Fruit fly (Drosophila melanogaster) whole organism, wandering third instar larva: ENCODE data around the gene CG33177.

Experiments used
- CG32264 ChIP-seq: fragments of 200-800 bp; sonication (Bioruptor generic); optimal IDR thresholded peaks from 2 replicates; lab custom pipeline; 2016; ENCODE audit warnings: missing biosample characterization, missing genetic modification characterization
- CG9705 ChIP-seq: fragments of 200-800 bp; sonication (Bioruptor generic); optimal IDR thresholded peaks from 2 replicates; lab custom pipeline; 2018; ENCODE audit warnings: missing biosample characterization, mild to moderate bottlenecking, missing genetic modification characterization
- Dfd ChIP-seq: fragments of >200 bp; optimal IDR thresholded peaks from 2 replicates; lab custom pipeline; 2017; ENCODE audit warnings: missing biosample characterization, missing genetic modification characterization
- Dif ChIP-seq: fragments of 200-275, 200-300 bp; sonication (Bioruptor generic); optimal IDR thresholded peaks from 2 replicates; lab custom pipeline; 2018; ENCODE audit warnings: missing biosample characterization, missing genetic modification characterization; ENCODE audit not compliant: partially characterized antibody
- GATAd ChIP-seq: sonication (Bioruptor generic); optimal IDR thresholded peaks from 2 replicates; lab custom pipeline; 2016; ENCODE audit warnings: missing biosample characterization, missing genetic modification characterization
- HLH106 ChIP-seq: fragments of 200-800 bp; optimal IDR thresholded peaks from 3 replicates; lab custom pipeline; 2019; ENCODE audit warnings: missing biosample characterization, mild to moderate bottlenecking, missing genetic modification characterization, moderate library complexity
- Hnf4 ChIP-seq: fragments of 200-800 bp; sonication (Bioruptor generic); optimal IDR thresholded peaks from 2 replicates; lab custom pipeline; 2016; ENCODE audit warnings: missing biosample characterization, mild to moderate bottlenecking, missing genetic modification characterization
- Hr78 ChIP-seq: fragments of >200 bp; optimal IDR thresholded peaks from 2 replicates; lab custom pipeline; 2017; ENCODE audit warnings: missing biosample characterization, missing genetic modification characterization
- Hr83 ChIP-seq: fragments of 200-300 bp; sonication (Bioruptor generic); optimal IDR thresholded peaks from 2 replicates; lab custom pipeline; 2016; ENCODE audit warnings: missing biosample characterization, mild to moderate bottlenecking, missing genetic modification characterization, moderate library complexity; ENCODE audit not compliant: poor library complexity, severe bottlenecking
- Jra ChIP-seq: sonication (Bioruptor generic); optimal IDR thresholded peaks from 2 replicates; lab custom pipeline; 2016; ENCODE audit warnings: missing biosample characterization, missing genetic modification characterization
- Myc ChIP-seq: fragments of >200 bp; optimal IDR thresholded peaks from 2 replicates; lab custom pipeline; 2017
- N ChIP-seq: fragments of >200 bp; optimal IDR thresholded peaks from 2 replicates; lab custom pipeline; 2018; ENCODE audit warnings: missing biosample characterization, missing external identifiers, missing genetic modification characterization
- OdsH ChIP-seq: fragments of 200-800 bp; sonication (Bioruptor generic); optimal IDR thresholded peaks from 2 replicates; lab custom pipeline; 2016; ENCODE audit warnings: missing biosample characterization, mild to moderate bottlenecking, missing genetic modification characterization
- Rel ChIP-seq, 2 experiments: fragments of 200-800 bp; sonication (Bioruptor generic) in 1 of 2; optimal IDR thresholded peaks; 2 replicates in 1 of 2; 3 replicates in 1 of 2; lab custom pipeline; 2016 to 2019; ENCODE audit warnings: mild to moderate bottlenecking in 2 of 2, missing biosample characterization in 2 of 2, missing genetic modification characterization in 2 of 2, moderate library complexity in 1 of 2
- Sp1 ChIP-seq: fragments of 200-800 bp; sonication (Bioruptor generic); optimal IDR thresholded peaks from 3 replicates; lab custom pipeline; 2019; ENCODE audit warnings: missing biosample characterization, mild to moderate bottlenecking, missing genetic modification characterization, moderate library complexity
- Vsx2 ChIP-seq: fragments of 200-300, 225-300 bp; sonication (Bioruptor generic); optimal IDR thresholded peaks from 2 replicates; lab custom pipeline; 2018; ENCODE audit warnings: missing biosample characterization, missing genetic modification characterization; ENCODE audit not compliant: partially characterized antibody
- br ChIP-seq: fragments of 200-800 bp; sonication (Bioruptor generic); optimal IDR thresholded peaks from 2 replicates; lab custom pipeline; 2016; ENCODE audit warnings: missing biosample characterization, missing genetic modification characterization
- brk ChIP-seq: fragments of 200-800 bp; sonication (Bioruptor generic); optimal IDR thresholded peaks from 2 replicates; lab custom pipeline; 2016; ENCODE audit warnings: missing biosample characterization, mild to moderate bottlenecking, missing genetic modification characterization
- dl ChIP-seq, 2 experiments: fragments of 175-275, 200-275 bp in 1 of 2; fragments of 200-275 bp in 1 of 2; sonication (Bioruptor generic); optimal IDR thresholded peaks; lab custom pipeline; 2018; ENCODE audit warnings: mild to moderate bottlenecking in 2 of 2, missing biosample characterization in 2 of 2, missing genetic modification characterization in 2 of 2, moderate library complexity in 2 of 2; ENCODE audit not compliant: partially characterized antibody in 2 of 2, insufficient read depth in 1 of 2
- dmrt93B ChIP-seq: fragments of 200-800 bp; sonication (Bioruptor generic); optimal IDR thresholded peaks from 2 replicates; lab custom pipeline; 2018; ENCODE audit warnings: missing biosample characterization, mild to moderate bottlenecking, missing genetic modification characterization
- dsf ChIP-seq: sonication (Bioruptor generic); optimal IDR thresholded peaks from 2 replicates; lab custom pipeline; 2016; ENCODE audit warnings: missing biosample characterization, missing genetic modification characterization, borderline replicate concordance
- ey ChIP-seq: fragments of 200-800 bp; sonication (Bioruptor generic); optimal IDR thresholded peaks from 2 replicates; lab custom pipeline; 2016; ENCODE audit warnings: missing biosample characterization, missing genetic modification characterization
- foxo ChIP-seq, 2 experiments: fragments of 200-800 bp; sonication (Bioruptor generic); optimal IDR thresholded peaks; 2 replicates in 1 of 2; 3 replicates in 1 of 2; lab custom pipeline; 2016 to 2017; ENCODE audit warnings: missing biosample characterization in 2 of 2, missing genetic modification characterization in 2 of 2
- fru ChIP-seq: fragments of 200-800 bp; sonication (Bioruptor generic); optimal IDR thresholded peaks from 3 replicates; lab custom pipeline; 2016; ENCODE audit warnings: missing biosample characterization, mild to moderate bottlenecking, missing genetic modification characterization
- h ChIP-seq: fragments of 200-800 bp; sonication (Bioruptor generic); optimal IDR thresholded peaks from 3 replicates; lab custom pipeline; 2016; ENCODE audit warnings: missing biosample characterization, mild to moderate bottlenecking, missing genetic modification characterization
- jim ChIP-seq: fragments of 175-275, 200-325 bp; sonication (Bioruptor generic); optimal IDR thresholded peaks from 2 replicates; lab custom pipeline; 2016; ENCODE audit warnings: missing biosample characterization, mild to moderate bottlenecking, missing genetic modification characterization
- pan ChIP-seq: fragments of >200 bp; optimal IDR thresholded peaks from 2 replicates; lab custom pipeline; 2017
- psq ChIP-seq: fragments of 200-800 bp; sonication (Bioruptor generic); optimal IDR thresholded peaks from 3 replicates; lab custom pipeline; 2017; ENCODE audit warnings: missing biosample characterization, mild to moderate bottlenecking, missing genetic modification characterization, moderate library complexity
- rgr ChIP-seq: fragments of 200-800 bp; sonication (Bioruptor generic); optimal IDR thresholded peaks from 3 replicates; lab custom pipeline; 2016; ENCODE audit warnings: missing biosample characterization, mild to moderate bottlenecking, missing genetic modification characterization
- sage ChIP-seq: fragments of 200-800 bp; sonication (Bioruptor generic); optimal IDR thresholded peaks from 2 replicates; lab custom pipeline; 2016; ENCODE audit warnings: missing biosample characterization, mild to moderate bottlenecking, missing genetic modification characterization
- sv ChIP-seq: fragments of 200-800 bp; sonication (Bioruptor generic); optimal IDR thresholded peaks from 3 replicates; lab custom pipeline; 2016; ENCODE audit warnings: missing biosample characterization, missing genetic modification characterization
- tai ChIP-seq: sonication (Bioruptor generic); optimal IDR thresholded peaks from 2 replicates; lab custom pipeline; 2016; ENCODE audit warnings: missing biosample characterization, missing genetic modification characterization
- usp ChIP-seq: fragments of >200 bp; optimal IDR thresholded peaks from 2 replicates; lab custom pipeline; 2017; ENCODE audit warnings: missing biosample characterization, missing genetic modification characterization
- woc ChIP-seq: sonication (Bioruptor generic); optimal IDR thresholded peaks from 2 replicates; lab custom pipeline; 2016; ENCODE audit warnings: missing biosample characterization, mild to moderate bottlenecking, missing genetic modification characterization

The CG33177 gene

dm6 chrX:15076038-15076575, 5.1 kb upstream of the CG33177 start, which contains the start of gene Lsd-2:
TSS of gene Lsd-2 (minus strand) at chrX:15076220.
- TF ChIP-seq dsf (GFP tag; lab: Kevin White, UChicago) (no peak), foxo (GFP tag; optimal IDR thresholded peaks at IDR 0.05; lab: Kevin White, UChicago) (peak in 1 of 2 experiments; percentile 39), rgr (GFP tag; lab: Kevin White, UChicago) (peak; percentile 23), woc (GFP tag; lab: Kevin White, UChicago) (peak; percentile 73), dmrt93B (GFP tag; lab: Kevin White, UChicago) (peak; percentile 7), CG9705 (GFP tag; lab: Kevin White, UChicago) (peak; percentile 6), dl (GFP tag; optimal IDR thresholded peaks at IDR 0.05; lab: Kevin White, UChicago; ENCODE audit: insufficient read depth in 1 of 2, partially characterized antibody in 2 of 2) (peak; percentile 13 to 22), usp (GFP tag; lab: Kevin White, UChicago) (no peak), HLH106 (tag; lab: Kevin White, UChicago) (peak; percentile 48), fru (peak; percentile 8), Rel (GFP tag; optimal IDR thresholded peaks at IDR 0.05; lab: Kevin White, UChicago) (no peak), Rel (tag; optimal IDR thresholded peaks at IDR 0.05; lab: Kevin White, UChicago) (peak; percentile 53), Jra (peak; percentile 47), h (GFP tag; lab: Kevin White, UChicago) (peak; percentile 54), tai (GFP tag; lab: Kevin White, UChicago) (no peak), Hnf4 (peak; percentile 84), ey (GFP tag; lab: Kevin White, UChicago) (peak; percentile 24), Sp1 (peak; percentile 47), jim (GFP tag; lab: Kevin White, UChicago) (peak; percentile 66), Hr83 (GFP tag; lab: Kevin White, UChicago) (peak; percentile 78), brk (GFP tag; lab: Kevin White, UChicago) (no peak), Myc (lab: Kevin White, UChicago) (peak; percentile 99), Dif (GFP tag; lab: Kevin White, UChicago) (peak; percentile 62), br (peak; percentile 53), psq (GFP tag; lab: Kevin White, UChicago) (peak; percentile 92), N (no peak)

DNA sequence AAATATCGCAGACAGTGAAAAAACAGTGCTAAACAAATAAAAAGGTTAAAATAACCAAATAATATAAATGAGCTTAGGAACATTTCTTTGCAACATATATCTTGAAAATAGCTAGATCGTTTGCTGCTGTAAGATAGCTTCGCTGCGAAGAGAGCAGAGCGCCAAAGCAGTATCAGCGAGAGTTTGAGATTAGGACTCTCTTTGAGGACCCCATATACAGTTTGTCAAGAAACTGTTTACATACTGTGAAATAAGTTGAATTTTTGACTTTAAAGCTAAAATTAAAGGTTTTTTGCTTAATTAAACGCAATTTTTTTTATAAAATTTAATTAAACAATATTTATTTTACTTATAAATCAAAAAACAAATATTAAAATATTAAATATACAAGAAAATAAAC, 4.6 kb upstream of the CG33177 start:
- TF ChIP-seq jim (GFP tag; lab: Kevin White, UChicago) (no peak), rgr (GFP tag; lab: Kevin White, UChicago) (no peak), dmrt93B (GFP tag; lab: Kevin White, UChicago) (no peak), CG32264 (no peak), N (no peak), sv (no peak), foxo (GFP tag; optimal IDR thresholded peaks at IDR 0.05; lab: Kevin White, UChicago) (no peak), HLH106 (tag; lab: Kevin White, UChicago) (no peak), brk (GFP tag; lab: Kevin White, UChicago) (no peak), GATAd (GFP tag; lab: Kevin White, UChicago) (no peak), sage (no peak), fru (no peak), OdsH (no peak)
- TF ChIP-seq, all 38 proteins: peak for 0

DNA sequence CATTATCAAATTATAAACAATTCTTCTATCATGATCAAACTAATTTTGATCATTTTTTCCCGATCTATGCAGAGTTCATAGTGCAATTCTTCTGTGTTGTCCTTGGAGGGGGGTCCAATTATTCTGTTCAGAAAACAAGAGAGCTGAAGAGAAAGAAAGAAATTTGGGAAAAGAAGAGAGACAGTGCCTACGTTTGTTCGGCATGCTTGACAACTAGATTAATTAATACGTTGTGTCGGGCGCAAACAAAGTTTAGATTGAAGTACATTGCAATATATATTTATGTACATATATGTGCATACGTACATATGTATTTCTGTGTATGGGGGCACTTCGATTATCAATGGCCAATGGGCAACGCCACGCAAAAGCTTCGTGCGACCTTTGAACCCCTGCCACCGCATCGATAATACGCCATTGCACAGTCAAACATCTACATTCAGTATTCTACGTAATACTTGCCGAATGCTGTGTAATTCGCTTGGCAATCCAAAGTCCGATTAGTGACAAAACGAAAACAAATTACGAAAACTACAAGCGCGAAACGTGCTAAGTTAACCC, 3.5 kb upstream of the CG33177 start:
- TF ChIP-seq Dif (GFP tag; lab: Kevin White, UChicago) (no peak), Hnf4 (peak; percentile 28)

dm6 chrX:15078394-15078793, 2.8 kb upstream of the CG33177 start:
- no peak for TF ChIP-seq Hnf4
- no peak for TF ChIP-seq Rel (GFP tag; optimal IDR thresholded peaks at IDR 0.05; lab: Kevin White, UChicago)
- no peak for TF ChIP-seq Rel (tag; optimal IDR thresholded peaks at IDR 0.05; lab: Kevin White, UChicago)
- no peak for TF ChIP-seq br
- TF ChIP-seq sv: no peak
- TF ChIP-seq Dif (GFP tag; lab: Kevin White, UChicago): no peak
- TF ChIP-seq dl (GFP tag; optimal IDR thresholded peaks at IDR 0.05; lab: Kevin White, UChicago; ENCODE audit: insufficient read depth in 1 of 2, partially characterized antibody in 2 of 2): no peak
- no peak for TF ChIP-seq Hr78 (GFP tag; lab: Kevin White, UChicago)
- no peak for TF ChIP-seq CG9705 (GFP tag; lab: Kevin White, UChicago)
- no peak for TF ChIP-seq jim (GFP tag; lab: Kevin White, UChicago)
- no peak for TF ChIP-seq woc (GFP tag; lab: Kevin White, UChicago)
- no peak for TF ChIP-seq OdsH
- no peak for TF ChIP-seq pan
- no peak for TF ChIP-seq Dfd (GFP tag; lab: Kevin White, UChicago)
- TF ChIP-seq Sp1: no peak
- TF ChIP-seq Vsx2: no peak
